Worm (Caenorhabditis elegans): ENCODE data around the gene T16G1.13.

The T16G1.13 gene

ce11 chrV:12967925-12968327 lies 18.2 kb downstream of the T16G1.13 start, which contains the start of gene R186.8 (continued):
- TF ChIP-seq dve-1 (tag; optimal IDR thresholded peaks at IDR 0.05; ENCODE audit: insufficient read depth) (peak; percentile 53), tra-1 (GFP tag; IDR thresholded peaks at IDR 0.05) (peak; percentile 85), dmd-6 (GFP tag; IDR thresholded peaks at IDR 0.05) (peak; percentile 94), madf-9 (GFP tag; conservative IDR thresholded peaks at IDR 0.05) (peak; percentile 70; the same call in 1 of the 2 replicates), daf-16 (GFP tag; optimal IDR thresholded peaks at IDR 0.05) (peak in 1 of 2 experiments; percentile 21), daf-16 (tag; optimal IDR thresholded peaks at IDR 0.05) (peak; percentile 35), mep-1 (tag; optimal IDR thresholded peaks at IDR 0.05) (peak; percentile 74), lin-1 (GFP tag; IDR thresholded peaks at IDR 0.05) (peak; percentile 12; the same call in 1 of the 2 replicates), mxl-2 (GFP tag; conservative IDR thresholded peaks at IDR 0.05) (peak; percentile 62), ceh-44 (GFP tag; IDR thresholded peaks at IDR 0.05) (peak; percentile 84), ctbp-1 (GFP tag; IDR thresholded peaks at IDR 0.05) (peak; percentile 69; the same call in 1 of the 2 replicates), F37D6.2 (tag; optimal IDR thresholded peaks at IDR 0.05) (peak; percentile 37), nhr-11 (tag; optimal IDR thresholded peaks at IDR 0.05) (peak; percentile 37), hlh-11 (tag; optimal IDR thresholded peaks at IDR 0.05) (peak; percentile 79), mes-2 (tag; optimal IDR thresholded peaks at IDR 0.05; ENCODE audit: poor library complexity, severe bottlenecking) (peak; percentile 79), lim-7 (GFP tag; IDR thresholded peaks at IDR 0.05) (0 out of 2 replicates have a peak, but pooled peaks have one; percentile 10), spr-3 (GFP tag; optimal IDR thresholded peaks at IDR 0.05) (peak; percentile 38), saeg-2 (GFP tag; IDR thresholded peaks at IDR 0.05) (0 out of 2 replicates have a peak, but pooled peaks have one; percentile 14), nhr-48 (tag; optimal IDR thresholded peaks at IDR 0.05) (peak; percentile 60), nhr-42 (GFP tag; IDR thresholded peaks at IDR 0.05) (peak; percentile 88), rbr-2 (tag; optimal IDR thresholded peaks at IDR 0.05) (peak; percentile 86), lin-15B (tag; optimal IDR thresholded peaks at IDR 0.05) (peak; percentile 18)

- TF ChIP-seq D1046.2 (GFP tag; IDR thresholded peaks at IDR 0.05): no peak
- TF ChIP-seq php-3 (GFP tag; IDR thresholded peaks at IDR 0.05): no peak
- TF ChIP-seq attf-4 (tag; optimal IDR thresholded peaks at IDR 0.05): no peak
- TF ChIP-seq rbr-2 (tag; optimal IDR thresholded peaks at IDR 0.05): no peak
- no peak for TF ChIP-seq lin-13 (GFP tag; optimal IDR thresholded peaks at IDR 0.05)
- TF ChIP-seq ctbp-1 (GFP tag; IDR thresholded peaks at IDR 0.05): no peak
- no peak for TF ChIP-seq ceh-32 (tag; optimal IDR thresholded peaks at IDR 0.05; ENCODE audit: poor library complexity)
- no peak for TF ChIP-seq snpc-1.2 (GFP tag; IDR thresholded peaks at IDR 0.05)
- TF ChIP-seq Y105C5A.15 (GFP tag; IDR thresholded peaks at IDR 0.05): no peak
- TF ChIP-seq nhr-11 (tag; optimal IDR thresholded peaks at IDR 0.05): no peak
- TF ChIP-seq ceh-20 (GFP tag; IDR thresholded peaks at IDR 0.05): no peak
- TF ChIP-seq dpl-1 (GFP tag; optimal IDR thresholded peaks at IDR 0.05): no peak
- TF ChIP-seq lir-3 (tag; optimal IDR thresholded peaks at IDR 0.05): no peak
- TF ChIP-seq madf-9 (GFP tag; conservative IDR thresholded peaks at IDR 0.05): no peak
- TF ChIP-seq aha-1 (tag): no peak
- no peak for TF ChIP-seq nhr-102 (tag; optimal IDR thresholded peaks at IDR 0.05)
These were observed 18.8 kb downstream of the T16G1.13 start, which contains the start of gene lin-46 for ce11 chrV:12968555-12968954. TSS of gene lin-46 (plus strand) at chrV:12968855.

ce11 chrV:12970575-12971160 lies 21.0 kb downstream of the T16G1.13 start, which contains the start of gene pnn-1:
TSS of gene pnn-1 (plus strand) at chrV:12971110.
- TF ChIP-seq lsy-2 (tag; optimal IDR thresholded peaks at IDR 0.05): peak in 1 of 2 experiments; percentile 90
- TF ChIP-seq set-16 (GFP tag; IDR thresholded peaks at IDR 0.05): no peak
- TF ChIP-seq nhr-48 (tag; optimal IDR thresholded peaks at IDR 0.05): no peak
- TF ChIP-seq mes-2 (tag; optimal IDR thresholded peaks at IDR 0.05; ENCODE audit: poor library complexity, severe bottlenecking): peak; percentile 68
- TF ChIP-seq dve-1 (tag; optimal IDR thresholded peaks at IDR 0.05; ENCODE audit: insufficient read depth): peak; percentile 34
- TF ChIP-seq lin-38 (GFP tag; IDR thresholded peaks at IDR 0.05): peak; percentile 75
- peak; percentile 50 for TF ChIP-seq dpl-1 (GFP tag; optimal IDR thresholded peaks at IDR 0.05)
- TF ChIP-seq mep-1 (tag; optimal IDR thresholded peaks at IDR 0.05): peak; percentile 19
- TF ChIP-seq nhr-6 (tag; optimal IDR thresholded peaks at IDR 0.05): peak; percentile 44
- TF ChIP-seq lin-39 (tag; optimal IDR thresholded peaks at IDR 0.05): no peak
- peak; percentile 74 for TF ChIP-seq T20F7.1 (GFP tag; optimal IDR thresholded peaks at IDR 0.05)
